Fruit fly (Drosophila melanogaster) S2 (cell line): ENCODE measurements around the gene dec.

Experiments
- CG8478 ChIP-seq: fragments of >200 bp; optimal IDR thresholded peaks from 2 replicates; lab custom pipeline; 2018
- CTCF ChIP-seq, 2 experiments: fragments of >200 bp; optimal IDR thresholded peaks; 2 replicates each; lab custom pipeline; 2018

- TF ChIP-seq CG8478 (lab: Kevin White, UChicago): no peak
- no peak for TF ChIP-seq CTCF (optimal IDR thresholded peaks at IDR 0.05; lab: Kevin White, UChicago)
Measured at dm6 chrX:7909069-7909389, 36.0 kb upstream of the dec start.
